Fruit fly (Drosophila melanogaster) whole organism, embryonic: Measurements from ENCODE around the gene mRpS10.
A peak's percentile ranks its signal among the peaks of the same experiment; 100 is the strongest.

ENCODE experiments used
- ATbp ChIP-seq: fragments of 200-800 bp; sonication (Bioruptor generic); optimal IDR thresholded peaks from 2 replicates; lab custom pipeline; 2017; ENCODE audit warnings: missing biosample characterization, mild to moderate bottlenecking, missing genetic modification characterization, missing genetic modification reagents
- Abd-B ChIP-seq: fragments of 200-800 bp; sonication (Bioruptor generic); optimal IDR thresholded peaks from 2 replicates; lab custom pipeline; 2018; ENCODE audit warnings: missing biosample characterization, mild to moderate bottlenecking, missing genetic modification characterization, moderate library complexity
- Atf-2 ChIP-seq: fragments of 200-800 bp; sonication (Bioruptor generic); optimal IDR thresholded peaks from 2 replicates; lab custom pipeline; 2016; ENCODE audit warnings: missing biosample characterization, missing genetic modification characterization
- Blimp-1 ChIP-seq: fragments of 200-800 bp; sonication (Bioruptor generic); optimal IDR thresholded peaks from 3 replicates; lab custom pipeline; 2018; ENCODE audit warnings: missing biosample characterization, missing genetic modification characterization, mild to moderate bottlenecking, moderate library complexity, missing genetic modification reagents
- CG11085 ChIP-seq: fragments of 200-800 bp; sonication (Bioruptor generic); IDR thresholded peaks from 2 replicates; pipeline ENCODE4 v1.3.6; 2022; ENCODE audit warnings: missing biosample characterization, missing genetic modification characterization
- CG11695 ChIP-seq: fragments of 200-800 bp; sonication (Bioruptor generic); IDR thresholded peaks from 3 replicates; pipeline ENCODE4 v1.3.6; 2022; ENCODE audit warnings: missing biosample characterization, missing genetic modification characterization
- CG12299 ChIP-seq: fragments of 200-800 bp; sonication (Bioruptor generic); optimal IDR thresholded peaks from 2 replicates; lab custom pipeline; 2018; ENCODE audit warnings: missing biosample characterization, mild to moderate bottlenecking, missing genetic modification characterization
- CG13123 ChIP-seq: fragments of 200-800 bp; sonication (Bioruptor generic); optimal IDR thresholded peaks from 2 replicates; lab custom pipeline; 2016; ENCODE audit warnings: missing biosample characterization, missing genetic modification characterization
- CG13894 ChIP-seq: fragments of 200-800 bp; sonication (Bioruptor generic); optimal IDR thresholded peaks from 3 replicates; lab custom pipeline; 2018; ENCODE audit warnings: missing biosample characterization, mild to moderate bottlenecking, missing genetic modification characterization, moderate library complexity
- CG14050 ChIP-seq: fragments of 200-800 bp; sonication (Bioruptor generic); IDR thresholded peaks from 3 replicates; pipeline ENCODE4 v1.3.6; 2022; ENCODE audit warnings: missing biosample characterization, missing genetic modification characterization
- CG14710 ChIP-seq: fragments of 200-800 bp; sonication (Bioruptor generic); optimal IDR thresholded peaks from 3 replicates; lab custom pipeline; 2019; ENCODE audit warnings: missing biosample characterization, mild to moderate bottlenecking, missing genetic modification characterization, moderate library complexity
- CG14860 ChIP-seq: fragments of 200-800 bp; sonication (Bioruptor generic); IDR thresholded peaks from 3 replicates; pipeline ENCODE4 v1.3.6; 2022; ENCODE audit warnings: missing biosample characterization, missing genetic modification characterization; ENCODE audit not compliant: partially characterized antibody
- CG17361 ChIP-seq: fragments of 200-800 bp; sonication (Bioruptor generic); IDR thresholded peaks from 3 replicates; pipeline ENCODE4 v1.3.6; 2022; ENCODE audit warnings: missing biosample characterization, missing genetic modification characterization
- CG17385 ChIP-seq: fragments of 200-800 bp; sonication (Bioruptor generic); optimal IDR thresholded peaks from 3 replicates; lab custom pipeline; 2018; ENCODE audit warnings: missing biosample characterization, mild to moderate bottlenecking, missing genetic modification characterization
- CG17612 ChIP-seq: fragments of 200-800 bp; sonication (Bioruptor generic); IDR thresholded peaks from 2 replicates; pipeline ENCODE4 v1.3.6; 2022; ENCODE audit warnings: missing biosample characterization, missing genetic modification characterization
- CG3065 ChIP-seq: fragments of 200-800 bp; sonication (Bioruptor generic); optimal IDR thresholded peaks from 2 replicates; lab custom pipeline; 2016; ENCODE audit warnings: missing biosample characterization, missing genetic modification characterization
- CG43689 ChIP-seq: fragments of 200-800 bp; sonication (Bioruptor generic); IDR thresholded peaks from 2 replicates; pipeline ENCODE4 v1.3.6; 2022; ENCODE audit warnings: missing biosample characterization, missing genetic modification characterization
- CG4707 ChIP-seq: fragments of 200-800 bp; sonication (Bioruptor generic); optimal IDR thresholded peaks from 2 replicates; lab custom pipeline; 2018; ENCODE audit warnings: missing biosample characterization, mild to moderate bottlenecking, missing genetic modification characterization, moderate library complexity
- CG7357 ChIP-seq: fragments of 200-800 bp; sonication (Bioruptor generic); IDR thresholded peaks from 3 replicates; pipeline ENCODE4 v1.3.6; 2022; ENCODE audit warnings: missing biosample characterization, missing genetic modification characterization
- CG7372 ChIP-seq: fragments of 200-800 bp; sonication (Bioruptor generic); IDR thresholded peaks from 2 replicates; pipeline ENCODE4 v1.3.6; 2022; ENCODE audit warnings: missing biosample characterization, missing genetic modification characterization
- CG7556 ChIP-seq: fragments of 200-800 bp; sonication (Bioruptor generic); optimal IDR thresholded peaks from 2 replicates; lab custom pipeline; 2017; ENCODE audit warnings: missing biosample characterization, mild to moderate bottlenecking, missing genetic modification characterization
- CG7963 ChIP-seq: fragments of 200-800 bp; sonication (Bioruptor generic); IDR thresholded peaks from 3 replicates; pipeline ENCODE4 v1.3.6; 2022; ENCODE audit warnings: missing biosample characterization, missing genetic modification characterization; ENCODE audit not compliant: partially characterized antibody
- CG7987 ChIP-seq: fragments of 200-800 bp; sonication (Bioruptor generic); optimal IDR thresholded peaks from 2 replicates; lab custom pipeline; 2018; ENCODE audit warnings: missing biosample characterization, mild to moderate bottlenecking, missing genetic modification characterization, moderate library complexity
- CG9727 ChIP-seq: fragments of 200-800 bp; sonication (Bioruptor generic); optimal IDR thresholded peaks from 3 replicates; lab custom pipeline; 2017; ENCODE audit warnings: missing biosample characterization, mild to moderate bottlenecking, missing genetic modification characterization
- Eip74EF ChIP-seq, 2 experiments: fragments of 200-800 bp in 1 of 2; fragments of >200 bp in 1 of 2; sonication (Bioruptor generic) in 1 of 2; optimal IDR thresholded peaks; 2 replicates each; lab custom pipeline; 2017 to 2019; ENCODE audit warnings: missing biosample characterization in 2 of 2, missing genetic modification characterization in 2 of 2, mild to moderate bottlenecking in 1 of 2, moderate library complexity in 1 of 2
- Hey ChIP-seq: fragments of 200-800 bp; sonication (Bioruptor generic); optimal IDR thresholded peaks from 3 replicates; lab custom pipeline; 2018; ENCODE audit warnings: missing biosample characterization, mild to moderate bottlenecking, missing genetic modification characterization
- MTF-1 ChIP-seq: fragments of 200-800 bp; sonication (Bioruptor generic); optimal IDR thresholded peaks from 2 replicates; lab custom pipeline; 2018; ENCODE audit warnings: missing biosample characterization, mild to moderate bottlenecking, missing genetic modification characterization, borderline replicate concordance
- NFAT ChIP-seq: fragments of 200-800 bp; sonication (Bioruptor generic); IDR thresholded peaks from 2 replicates; pipeline ENCODE4 v1.3.6; 2022; ENCODE audit warnings: missing biosample characterization, missing genetic modification characterization
- Nf-YA ChIP-seq: fragments of 200-800 bp; sonication (Bioruptor generic); IDR thresholded peaks from 2 replicates; pipeline ENCODE4 v1.3.6; 2022; ENCODE audit warnings: missing biosample characterization, missing genetic modification characterization
- Nf-YB ChIP-seq: fragments of 200-800 bp; sonication (Bioruptor generic); optimal IDR thresholded peaks from 3 replicates; lab custom pipeline; 2019; ENCODE audit warnings: missing biosample characterization, mild to moderate bottlenecking, missing genetic modification characterization, moderate library complexity
- Optix ChIP-seq: fragments of 200-800 bp; sonication (Bioruptor generic); IDR thresholded peaks from 3 replicates; pipeline ENCODE4 v1.3.6; 2022; ENCODE audit warnings: missing biosample characterization, missing genetic modification characterization
- Xbp1 ChIP-seq: fragments of 200-800 bp; sonication (Bioruptor generic); optimal IDR thresholded peaks from 3 replicates; lab custom pipeline; 2016; ENCODE audit warnings: missing biosample characterization, mild to moderate bottlenecking, missing genetic modification characterization
- abd-A ChIP-seq: fragments of 200-800 bp; sonication (Bioruptor generic); optimal IDR thresholded peaks from 3 replicates; lab custom pipeline; 2019; ENCODE audit warnings: missing biosample characterization, mild to moderate bottlenecking, missing genetic modification characterization, moderate library complexity
- ap ChIP-seq: fragments of 200-800 bp; sonication (Bioruptor generic); IDR thresholded peaks from 2 replicates; pipeline ENCODE4 v1.3.6; 2022; ENCODE audit warnings: missing biosample characterization, missing genetic modification characterization
- ara ChIP-seq: fragments of 200-800 bp; sonication (Bioruptor generic); IDR thresholded peaks from 2 replicates; pipeline ENCODE4 v1.3.6; 2022; ENCODE audit warnings: missing biosample characterization, missing genetic modification characterization
- br ChIP-seq: fragments of >200 bp; optimal IDR thresholded peaks from 2 replicates; lab custom pipeline; 2017
- cas ChIP-seq: fragments of 200-800 bp; sonication (Bioruptor generic); IDR thresholded peaks from 2 replicates; pipeline ENCODE4 v1.3.6; 2022; ENCODE audit warnings: missing biosample characterization, missing genetic modification characterization
- caup ChIP-seq: fragments of 200-800 bp; sonication (Bioruptor generic); optimal IDR thresholded peaks from 3 replicates; lab custom pipeline; 2017; ENCODE audit warnings: missing biosample characterization, mild to moderate bottlenecking, missing genetic modification characterization, moderate library complexity; ENCODE audit not compliant: severe bottlenecking
- cwo ChIP-seq: fragments of 200-800 bp; sonication (Bioruptor generic); optimal IDR thresholded peaks from 3 replicates; lab custom pipeline; 2017; ENCODE audit warnings: missing biosample characterization, missing genetic modification characterization, mild to moderate bottlenecking, moderate library complexity, missing genetic modification reagents
- fd96Cb ChIP-seq: fragments of 200-800 bp; sonication (Bioruptor generic); optimal IDR thresholded peaks from 2 replicates; lab custom pipeline; 2018; ENCODE audit warnings: missing biosample characterization, mild to moderate bottlenecking, missing genetic modification characterization, moderate library complexity
- onecut ChIP-seq: fragments of 200-800 bp; sonication (Bioruptor generic); IDR thresholded peaks from 2 replicates; pipeline ENCODE4 v1.3.6; 2022; ENCODE audit warnings: missing biosample characterization, missing genetic modification characterization
- repo ChIP-seq: fragments of 200-800 bp; sonication (Bioruptor generic); optimal IDR thresholded peaks from 2 replicates; lab custom pipeline; 2016; ENCODE audit warnings: missing biosample characterization, missing genetic modification characterization
- schlank ChIP-seq: fragments of 200-800 bp; sonication (Bioruptor generic); optimal IDR thresholded peaks from 2 replicates; lab custom pipeline; 2018; ENCODE audit warnings: missing biosample characterization, mild to moderate bottlenecking, missing genetic modification characterization
- scrt ChIP-seq: fragments of 200-800 bp; sonication (Bioruptor generic); optimal IDR thresholded peaks from 2 replicates; lab custom pipeline; 2018; ENCODE audit warnings: missing biosample characterization, mild to moderate bottlenecking, missing genetic modification characterization, moderate library complexity
- sens ChIP-seq: fragments of 200-800 bp; sonication (Bioruptor generic); peaks from one replicate; lab custom pipeline; 2016; ENCODE audit warnings: missing biosample characterization, missing genetic modification characterization
- sima ChIP-seq: fragments of 200-800 bp; sonication (Bioruptor generic); optimal IDR thresholded peaks from 2 replicates; lab custom pipeline; 2016; ENCODE audit warnings: missing biosample characterization, missing genetic modification characterization
- vfl ChIP-seq: fragments of 200-800 bp; sonication (Bioruptor generic); optimal IDR thresholded peaks from 2 replicates; lab custom pipeline; 2016; ENCODE audit warnings: missing biosample characterization, missing genetic modification characterization
- zfh1 ChIP-seq: fragments of 200-800 bp; sonication (Bioruptor generic); IDR thresholded peaks from 3 replicates; pipeline ENCODE4 v1.3.6; 2022; ENCODE audit warnings: missing biosample characterization, missing genetic modification characterization

mRpS10 gene

DNA sequence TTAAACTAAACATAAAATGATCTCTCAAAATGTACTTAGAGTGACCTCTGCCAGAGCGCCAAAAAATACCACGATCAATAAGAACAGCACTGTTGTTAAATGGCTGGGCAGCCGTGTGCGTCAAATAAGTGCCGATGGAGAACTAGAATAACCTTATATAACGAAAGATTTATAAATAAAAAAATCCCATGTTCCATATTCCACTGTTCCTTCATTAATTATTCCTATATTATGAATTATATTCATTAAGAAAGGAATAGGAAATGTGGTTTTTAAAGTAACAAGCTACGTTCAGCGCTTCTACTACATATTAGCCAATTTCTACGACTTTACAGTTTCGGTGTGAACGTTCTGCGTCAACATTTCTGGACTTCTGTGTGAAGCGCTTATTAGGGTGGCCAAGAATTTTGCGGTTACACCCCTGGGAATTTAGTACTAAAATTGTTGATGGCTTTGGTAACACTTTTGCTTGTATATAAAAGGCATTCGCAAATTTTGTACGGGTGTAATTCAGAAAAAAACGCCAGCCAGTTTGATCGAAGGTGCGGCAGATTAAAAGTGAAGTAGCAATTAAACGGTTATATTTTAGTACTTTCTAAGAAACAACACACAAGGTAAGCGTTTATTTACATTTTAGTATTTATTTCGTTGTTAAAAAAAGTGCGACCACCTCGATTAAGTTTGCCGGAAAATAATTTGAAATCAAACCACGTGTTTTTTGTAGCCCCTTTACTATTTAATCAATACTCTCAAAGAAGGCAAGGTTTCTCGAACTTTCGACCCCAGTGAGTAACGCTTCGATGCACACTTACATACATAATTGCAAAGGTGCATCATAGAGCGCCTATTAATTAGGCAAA is 13.0 kb downstream of the mRpS10 start, which contains the start of the genes tefu and Hsc70-4 (continued):
- TF ChIP-seq vfl (GFP tag; lab: Kevin White, UChicago), result peak; percentile 71
- peak; percentile 65; the same call in 1 of the 2 replicates for TF ChIP-seq ap (GFP tag; lab: Robert Waterston, UW)
- TF ChIP-seq CG4707, result no peak
- TF ChIP-seq ATbp, result peak; percentile 31
- TF ChIP-seq CG9727 (GFP tag; lab: Kevin White, UChicago), result peak; percentile 74
- TF ChIP-seq NFAT (GFP tag; lab: Robert Waterston, UW), result peak; percentile 59
- TF ChIP-seq MTF-1 (GFP tag; lab: Kevin White, UChicago), result peak; percentile 36
- peak; percentile 61 for TF ChIP-seq CG17385 (GFP tag; lab: Kevin White, UChicago)
- TF ChIP-seq sima (GFP tag; lab: Kevin White, UChicago), result peak; percentile 12
- TF ChIP-seq Optix, result peak; percentile 60; the same call in 2 of the 3 replicates
- peak; percentile 52; the same call in 1 of the 2 replicates for TF ChIP-seq Nf-YA (GFP tag; lab: Robert Waterston, UW)
- TF ChIP-seq cwo (GFP tag; lab: Kevin White, UChicago), result no peak
- TF ChIP-seq CG14860, result no peak
- peak; percentile 85 for TF ChIP-seq onecut (GFP tag; lab: Robert Waterston, UW)
- peak; percentile 53; the same call in 2 of the 3 replicates for TF ChIP-seq CG14050 (GFP tag; lab: Robert Waterston, UW)
- peak; percentile 78 for TF ChIP-seq CG11085 (GFP tag; lab: Robert Waterston, UW)
- no peak for TF ChIP-seq Hey (tag; lab: Kevin White, UChicago)
- peak in 1 of 2 experiments; percentile 82 for TF ChIP-seq Eip74EF (GFP tag; optimal IDR thresholded peaks at IDR 0.05; lab: Kevin White, UChicago)
- TF ChIP-seq Blimp-1, result no peak
- peak; percentile 92 for TF ChIP-seq Abd-B (GFP tag; lab: Kevin White, UChicago)
- TF ChIP-seq Atf-2 (GFP tag; lab: Kevin White, UChicago), result peak; percentile 63
- peak; percentile 58 for TF ChIP-seq CG3065 (GFP tag; lab: Kevin White, UChicago)
- TF ChIP-seq Nf-YB (GFP tag; lab: Kevin White, UChicago), result no peak
- no peak for TF ChIP-seq repo (GFP tag; lab: Kevin White, UChicago)
- TF ChIP-seq CG13894 (tag; lab: Kevin White, UChicago), result peak; percentile 76
- no peak for TF ChIP-seq CG43689 (GFP tag; lab: Robert Waterston, UW)
- TF ChIP-seq fd96Cb (tag; lab: Kevin White, UChicago), result peak; percentile 80
- peak; percentile 30 for TF ChIP-seq scrt
- peak; percentile 70 for TF ChIP-seq ara (GFP tag; lab: Robert Waterston, UW)
- TF ChIP-seq sens (GFP tag; lab: Kevin White, UChicago), result peak; percentile 86
- peak; percentile 99 for TF ChIP-seq CG7357 (GFP tag; lab: Robert Waterston, UW)
- peak; percentile 27 for TF ChIP-seq CG12299 (tag; lab: Kevin White, UChicago)
- TF ChIP-seq schlank (tag; lab: Kevin White, UChicago), result peak; percentile 28
- TF ChIP-seq CG17612, result peak; percentile 69
- no peak for TF ChIP-seq CG11695
- peak; percentile 38 for TF ChIP-seq caup
- peak; percentile 63; the same call in 1 of the 3 replicates for TF ChIP-seq zfh1 (GFP tag; lab: Robert Waterston, UW)
- TF ChIP-seq CG7987 (GFP tag; lab: Kevin White, UChicago), result peak; percentile 14
- peak; percentile 73 for TF ChIP-seq CG7372 (GFP tag; lab: Robert Waterston, UW)
- TF ChIP-seq abd-A (tag; lab: Kevin White, UChicago), result no peak
- 0 out of 3 replicates have a peak, but pooled peaks have one; percentile 6 for TF ChIP-seq CG7963 (GFP tag; lab: Robert Waterston, UW)
- peak; percentile 90 for TF ChIP-seq Xbp1 (GFP tag; lab: Kevin White, UChicago)
- TF ChIP-seq CG7556, result no peak
- peak; percentile 91 for TF ChIP-seq CG17361 (GFP tag; lab: Robert Waterston, UW)
- no peak; the same call in 1 of the 2 replicates for TF ChIP-seq cas
- no peak for TF ChIP-seq br (lab: Kevin White, UChicago)
- peak; percentile 63 for TF ChIP-seq CG13123 (GFP tag; lab: Kevin White, UChicago)
- peak; percentile 92 for TF ChIP-seq CG14710
